Worm (Caenorhabditis elegans): ENCODE data around the gene T19B10.2.

DNA sequence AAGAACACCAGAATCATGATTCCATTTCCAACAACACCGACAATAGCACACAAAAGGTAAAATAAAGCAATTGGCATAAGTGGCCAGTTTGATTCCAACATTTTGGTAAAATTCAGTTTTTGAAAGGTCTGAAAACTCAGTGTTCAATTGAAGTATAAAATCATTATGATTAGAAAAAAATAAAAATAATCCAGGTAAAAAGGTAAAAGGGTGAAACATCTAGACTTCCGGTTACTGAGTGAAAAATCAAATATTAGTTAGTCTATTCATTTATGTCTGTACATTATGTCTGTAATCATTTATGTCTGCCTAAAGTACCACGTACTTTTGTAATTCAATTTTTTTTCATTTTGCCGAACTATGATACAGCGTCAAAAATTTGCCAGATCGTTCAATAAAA lies 33.9 kb downstream of the T19B10.2 start, which contains the start of gene srsx-31:
- TF ChIP-seq ama-1 (optimal IDR thresholded peaks at IDR 0.05) (no peak), hnd-1 (tag; optimal IDR thresholded peaks at IDR 0.05) (no peak), ets-7 (tag; optimal IDR thresholded peaks at IDR 0.05) (no peak), ceh-36 (tag; optimal IDR thresholded peaks at IDR 0.05) (no peak), aly-1 (tag; optimal IDR thresholded peaks at IDR 0.05) (no peak), tra-4 (tag; optimal IDR thresholded peaks at IDR 0.05) (no peak), tbx-37 (GFP tag; conservative IDR thresholded peaks at IDR 0.05) (no peak)

All from whole organism, early embryonic.